Fruit fly (Drosophila melanogaster) whole organism, embryonic: ENCODE measurements around the gene Cyp12a5.

Source experiments
- ATbp ChIP-seq: fragments of 200-800 bp; sonication (Bioruptor generic); optimal IDR thresholded peaks from 2 replicates; lab custom pipeline; 2017; ENCODE audit warnings: missing biosample characterization, mild to moderate bottlenecking, missing genetic modification characterization, missing genetic modification reagents
- Antp ChIP-seq: fragments of 200-800 bp; sonication (Bioruptor generic); optimal IDR thresholded peaks from 3 replicates; lab custom pipeline; 2016; ENCODE audit warnings: missing biosample characterization, missing genetic modification characterization
- B-H1 ChIP-seq: fragments of 200-800 bp; sonication (Bioruptor generic); IDR thresholded peaks from 3 replicates; pipeline ENCODE4 v1.3.6; 2022; ENCODE audit warnings: missing biosample characterization, missing genetic modification characterization
- Bteb2 ChIP-seq: fragments of 200-800 bp; sonication (Bioruptor generic); optimal IDR thresholded peaks from 2 replicates; lab custom pipeline; 2016; ENCODE audit warnings: missing biosample characterization, missing genetic modification characterization
- CG10274 ChIP-seq: fragments of 200-800 bp; sonication (Bioruptor generic); optimal IDR thresholded peaks from 3 replicates; lab custom pipeline; 2017; ENCODE audit warnings: missing biosample characterization, mild to moderate bottlenecking, missing genetic modification characterization
- CG10366 ChIP-seq: fragments of 200-800 bp; sonication (Bioruptor generic); IDR thresholded peaks from 2 replicates; pipeline ENCODE4 v1.3.6; 2022; ENCODE audit warnings: missing biosample characterization, missing genetic modification characterization
- CG11398 ChIP-seq: fragments of 200-800 bp; sonication (Bioruptor generic); optimal IDR thresholded peaks from 2 replicates; lab custom pipeline; 2016; ENCODE audit warnings: missing biosample characterization, missing genetic modification characterization
- CG11695 ChIP-seq: fragments of 200-800 bp; sonication (Bioruptor generic); IDR thresholded peaks from 3 replicates; pipeline ENCODE4 v1.3.6; 2022; ENCODE audit warnings: missing biosample characterization, missing genetic modification characterization
- CG1233 ChIP-seq: fragments of 200-800 bp; sonication (Bioruptor generic); optimal IDR thresholded peaks from 4 replicates; lab custom pipeline; 2018; ENCODE audit warnings: missing biosample characterization, mild to moderate bottlenecking, missing genetic modification characterization
- CG13894 ChIP-seq: fragments of 200-800 bp; sonication (Bioruptor generic); optimal IDR thresholded peaks from 3 replicates; lab custom pipeline; 2018; ENCODE audit warnings: missing biosample characterization, mild to moderate bottlenecking, missing genetic modification characterization, moderate library complexity
- CG15601 ChIP-seq: fragments of 200-800 bp; sonication (Bioruptor generic); optimal IDR thresholded peaks from 3 replicates; lab custom pipeline; 2019; ENCODE audit warnings: missing biosample characterization, mild to moderate bottlenecking, missing genetic modification characterization, moderate library complexity
- CG17359 ChIP-seq: fragments of 200-800 bp; sonication (Bioruptor generic); optimal IDR thresholded peaks from 3 replicates; lab custom pipeline; 2018; ENCODE audit warnings: missing biosample characterization, mild to moderate bottlenecking, missing genetic modification characterization, moderate library complexity
- CG2129 ChIP-seq: fragments of 200-800 bp; sonication (Bioruptor generic); IDR thresholded peaks from 2 replicates; pipeline ENCODE4 v1.3.6; 2022; ENCODE audit warnings: missing biosample characterization, missing genetic modification characterization; ENCODE audit not compliant: partially characterized antibody
- CG3281 ChIP-seq: fragments of 200-800 bp; sonication (Bioruptor generic); optimal IDR thresholded peaks from 3 replicates; lab custom pipeline; 2017; ENCODE audit warnings: missing biosample characterization, mild to moderate bottlenecking, missing genetic modification characterization
- CG34224 ChIP-seq: fragments of 200-800 bp; sonication (Bioruptor generic); IDR thresholded peaks from 3 replicates; pipeline ENCODE4 v1.3.6; 2022; ENCODE audit warnings: missing biosample characterization, missing genetic modification characterization; ENCODE audit not compliant: partially characterized antibody
- CG3726 ChIP-seq: fragments of 200-800 bp; sonication (Bioruptor generic); IDR thresholded peaks from 3 replicates; pipeline ENCODE4, ENCODE4 v1.3.6; 2022; ENCODE audit warnings: missing biosample characterization, missing genetic modification characterization
- CG4820 ChIP-seq: fragments of 200-800 bp; sonication (Bioruptor generic); optimal IDR thresholded peaks from 3 replicates; lab custom pipeline; 2016; ENCODE audit warnings: missing biosample characterization, missing genetic modification characterization
- CG4854 ChIP-seq: fragments of 200-800 bp; sonication (Bioruptor generic); optimal IDR thresholded peaks from 2 replicates; lab custom pipeline; 2016; ENCODE audit warnings: missing biosample characterization, missing genetic modification characterization, inconsistent platforms
- Deaf1 ChIP-seq: fragments of 200-800 bp; optimal IDR thresholded peaks from 3 replicates; lab custom pipeline; 2019; ENCODE audit warnings: missing biosample characterization, mild to moderate bottlenecking, missing genetic modification characterization, moderate library complexity
- Doc3 ChIP-seq: fragments of 200-800 bp; sonication (Bioruptor generic); IDR thresholded peaks from 3 replicates; pipeline ENCODE4 v1.3.6; 2022; ENCODE audit warnings: missing biosample characterization, missing genetic modification characterization; ENCODE audit not compliant: partially characterized antibody
- Drgx ChIP-seq: fragments of 200-800 bp; sonication (Bioruptor generic); IDR thresholded peaks from 2 replicates; pipeline ENCODE4 v1.3.6; 2022; ENCODE audit warnings: missing biosample characterization, missing genetic modification characterization
- Gug ChIP-seq: fragments of 200-800 bp; sonication (Bioruptor generic); IDR thresholded peaks from 4 replicates; pipeline ENCODE4 v1.3.6; 2022; ENCODE audit warnings: missing biosample characterization, missing genetic modification characterization
- HLH4C ChIP-seq: fragments of 200-800 bp; sonication (Bioruptor generic); IDR thresholded peaks from 3 replicates; pipeline ENCODE4 v1.3.6; 2022; ENCODE audit warnings: missing biosample characterization, missing genetic modification characterization; ENCODE audit not compliant: partially characterized antibody
- HLH54F ChIP-seq: fragments of 200-800 bp; sonication (Bioruptor generic); optimal IDR thresholded peaks from 3 replicates; lab custom pipeline; 2016; ENCODE audit warnings: missing biosample characterization, missing genetic modification characterization
- Hey ChIP-seq: fragments of 200-800 bp; sonication (Bioruptor generic); optimal IDR thresholded peaks from 3 replicates; lab custom pipeline; 2018; ENCODE audit warnings: missing biosample characterization, mild to moderate bottlenecking, missing genetic modification characterization
- Lim3 ChIP-seq: fragments of 200-800 bp; sonication (Bioruptor generic); IDR thresholded peaks from 2 replicates; pipeline ENCODE4 v1.3.6; 2022; ENCODE audit warnings: missing biosample characterization, missing genetic modification characterization
- NFAT ChIP-seq: fragments of 200-800 bp; sonication (Bioruptor generic); IDR thresholded peaks from 2 replicates; pipeline ENCODE4 v1.3.6; 2022; ENCODE audit warnings: missing biosample characterization, missing genetic modification characterization
- Ptx1 ChIP-seq: fragments of 200-800 bp; sonication (Bioruptor generic); IDR thresholded peaks from 2 replicates; pipeline ENCODE4 v1.3.6; 2022; ENCODE audit warnings: missing biosample characterization, missing genetic modification characterization
- abd-A ChIP-seq: fragments of 200-800 bp; sonication (Bioruptor generic); optimal IDR thresholded peaks from 3 replicates; lab custom pipeline; 2019; ENCODE audit warnings: missing biosample characterization, mild to moderate bottlenecking, missing genetic modification characterization, moderate library complexity
- amos ChIP-seq: fragments of 200-800 bp; sonication (Bioruptor generic); IDR thresholded peaks from 2 replicates; pipeline ENCODE4 v1.3.6; 2022; ENCODE audit warnings: missing biosample characterization, missing genetic modification characterization; ENCODE audit not compliant: partially characterized antibody
- bcd ChIP-seq: fragments of 200-800 bp; sonication (Bioruptor generic); optimal IDR thresholded peaks from 2 replicates; lab custom pipeline; 2017; ENCODE audit warnings: missing biosample characterization, mild to moderate bottlenecking, missing genetic modification characterization
- bsh ChIP-seq, 2 experiments: fragments of 200-800 bp; sonication (Bioruptor generic); optimal IDR thresholded peaks; 2 replicates each; lab custom pipeline; 2017 to 2018; ENCODE audit warnings: mild to moderate bottlenecking in 2 of 2, missing biosample characterization in 2 of 2, missing genetic modification characterization in 2 of 2, moderate library complexity in 1 of 2
- cg ChIP-seq: fragments of 200-800 bp; sonication (Bioruptor generic); optimal IDR thresholded peaks from 3 replicates; lab custom pipeline; 2019; ENCODE audit warnings: missing biosample characterization, mild to moderate bottlenecking, missing genetic modification characterization, moderate library complexity
- chinmo ChIP-seq: fragments of 200-800 bp; sonication (Bioruptor generic); IDR thresholded peaks from 4 replicates; pipeline ENCODE4 v1.3.6; 2022; ENCODE audit warnings: missing biosample characterization, missing genetic modification characterization; ENCODE audit not compliant: partially characterized antibody
- crol ChIP-seq: fragments of 200-800 bp; sonication (Bioruptor generic); IDR thresholded peaks from 2 replicates; pipeline ENCODE4 v1.3.6; 2022; ENCODE audit warnings: missing biosample characterization, missing genetic modification characterization
- crp ChIP-seq, 2 experiments: fragments of 200-800 bp; sonication (Bioruptor generic); optimal IDR thresholded peaks; 2 replicates in 1 of 2; 3 replicates in 1 of 2; lab custom pipeline; 2017; ENCODE audit warnings: missing biosample characterization in 2 of 2, missing genetic modification characterization in 2 of 2, mild to moderate bottlenecking in 1 of 2, moderate library complexity in 1 of 2
- da ChIP-seq: fragments of 200-800 bp; sonication (Bioruptor generic); optimal IDR thresholded peaks from 2 replicates; lab custom pipeline; 2016; ENCODE audit warnings: missing biosample characterization, missing genetic modification characterization
- emc ChIP-seq: fragments of 200-800 bp; sonication (Bioruptor generic); optimal IDR thresholded peaks from 2 replicates; lab custom pipeline; 2016; ENCODE audit warnings: missing biosample characterization, missing genetic modification characterization
- grn ChIP-seq: fragments of 200-800 bp; sonication (Bioruptor generic); optimal IDR thresholded peaks from 3 replicates; lab custom pipeline; 2017; ENCODE audit warnings: missing biosample characterization, missing genetic modification characterization
- gro ChIP-seq: fragments of 200-800 bp; sonication (Bioruptor generic); optimal IDR thresholded peaks from 2 replicates; lab custom pipeline; 2016; ENCODE audit warnings: missing biosample characterization, missing genetic modification characterization
- her ChIP-seq: fragments of 200-800 bp; sonication (Bioruptor generic); optimal IDR thresholded peaks from 2 replicates; lab custom pipeline; 2016; ENCODE audit warnings: missing biosample characterization, missing genetic modification characterization
- lab ChIP-seq: fragments of 200-800 bp; sonication (Bioruptor generic); optimal IDR thresholded peaks from 3 replicates; lab custom pipeline; 2017; ENCODE audit warnings: missing biosample characterization, missing genetic modification characterization, mild to moderate bottlenecking, moderate library complexity, missing genetic modification reagents
- nmo ChIP-seq: fragments of 200-800 bp; sonication (Bioruptor generic); optimal IDR thresholded peaks from 2 replicates; lab custom pipeline; 2018; ENCODE audit warnings: missing biosample characterization, mild to moderate bottlenecking, missing genetic modification characterization, moderate library complexity
- org-1 ChIP-seq: fragments of 200-800 bp; sonication (Bioruptor generic); optimal IDR thresholded peaks from 2 replicates; lab custom pipeline; 2017; ENCODE audit warnings: missing biosample characterization, missing genetic modification characterization
- peb ChIP-seq: fragments of 200-800 bp; sonication (Bioruptor generic); IDR thresholded peaks from 2 replicates; pipeline ENCODE4 v1.3.6; 2022; ENCODE audit warnings: missing biosample characterization, missing genetic modification characterization
- pum ChIP-seq: fragments of 200-800 bp; sonication (Bioruptor generic); optimal IDR thresholded peaks from 2 replicates; lab custom pipeline; 2016; ENCODE audit warnings: missing biosample characterization, missing genetic modification characterization
- sima ChIP-seq: fragments of 200-800 bp; sonication (Bioruptor generic); optimal IDR thresholded peaks from 2 replicates; lab custom pipeline; 2016; ENCODE audit warnings: missing biosample characterization, missing genetic modification characterization
- toy ChIP-seq: fragments of 200-800 bp; sonication (Bioruptor generic); IDR thresholded peaks from 2 replicates; pipeline ENCODE4 v1.3.6; 2022; ENCODE audit warnings: missing biosample characterization, missing genetic modification characterization
- trem ChIP-seq: fragments of 200-800 bp; optimal IDR thresholded peaks from 3 replicates; lab custom pipeline; 2019; ENCODE audit warnings: missing biosample characterization, mild to moderate bottlenecking, missing genetic modification characterization, moderate library complexity

Gene Cyp12a5

DNA sequence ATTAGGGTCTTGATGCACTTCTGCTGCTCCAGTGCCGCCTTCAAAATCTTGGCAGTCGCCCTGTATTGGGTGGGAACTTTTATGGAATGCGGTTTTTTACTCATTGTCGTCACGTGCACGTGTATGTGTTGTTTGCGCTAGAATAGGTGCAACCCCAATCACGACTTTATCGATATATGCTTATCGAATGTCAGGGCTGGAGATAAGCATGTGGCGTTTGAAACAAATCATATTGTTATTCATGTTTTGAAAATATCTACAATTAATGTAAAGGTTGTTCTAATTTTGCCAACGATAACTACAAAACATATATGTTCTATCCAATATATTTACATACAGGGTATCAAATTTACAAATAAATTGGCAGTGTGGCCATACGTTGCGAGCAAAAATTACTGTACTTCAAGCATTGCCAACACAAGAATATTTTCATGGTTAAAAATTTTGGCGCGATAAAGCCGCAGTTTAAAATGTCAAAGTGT is 29.7 kb downstream of the Cyp12a5 start, which contains the start of the genes CG42359 and Nsun5 (continued):
- TF ChIP-seq Ptx1 (GFP tag; lab: Robert Waterston, UW), result peak; percentile 92
- peak; percentile 87 for TF ChIP-seq CG15601 (tag; lab: Kevin White, UChicago)
- TF ChIP-seq CG11695 (GFP tag; lab: Robert Waterston, UW), result peak; percentile 83
- peak; percentile 90 for TF ChIP-seq CG2129
- peak; percentile 72 for TF ChIP-seq Hey (tag; lab: Kevin White, UChicago)
- peak; percentile 93 for TF ChIP-seq lab (GFP tag; lab: Kevin White, UChicago)
- TF ChIP-seq cg, result peak; percentile 85
- TF ChIP-seq Lim3 (GFP tag; lab: Robert Waterston, UW), result no peak
- TF ChIP-seq da (GFP tag; lab: Kevin White, UChicago), result peak; percentile 81
- TF ChIP-seq CG10366, result peak; percentile 91
- TF ChIP-seq CG10274 (GFP tag; lab: Kevin White, UChicago), result peak; percentile 63
- peak; percentile 92 for TF ChIP-seq Bteb2 (GFP tag; lab: Kevin White, UChicago)
- TF ChIP-seq HLH54F (GFP tag; lab: Kevin White, UChicago), result peak; percentile 94
- no peak for TF ChIP-seq crol (GFP tag; lab: Robert Waterston, UW)
- peak in 1 of 2 experiments; percentile 59 for TF ChIP-seq crp (GFP tag; optimal IDR thresholded peaks at IDR 0.05; lab: Kevin White, UChicago)
- peak; percentile 86 for TF ChIP-seq CG11398 (GFP tag; lab: Kevin White, UChicago)
- TF ChIP-seq CG34224 (GFP tag; lab: Robert Waterston, UW), result peak; percentile 93
- peak; percentile 64 for TF ChIP-seq ATbp (GFP tag; lab: Kevin White, UChicago)
- TF ChIP-seq peb, result peak; percentile 71; the same call in 1 of the 2 replicates
- no peak for TF ChIP-seq abd-A (tag; lab: Kevin White, UChicago)
- peak; percentile 76 for TF ChIP-seq Drgx (GFP tag; lab: Robert Waterston, UW)
- TF ChIP-seq sima (GFP tag; lab: Kevin White, UChicago), result peak; percentile 62
- TF ChIP-seq bcd, result peak; percentile 87
- peak; percentile 82 for TF ChIP-seq CG3726 (GFP tag; lab: Robert Waterston, UW)
- TF ChIP-seq HLH4C (GFP tag; lab: Robert Waterston, UW), result peak; percentile 86
- peak; percentile 91 for TF ChIP-seq NFAT (GFP tag; lab: Robert Waterston, UW)
- TF ChIP-seq toy (GFP tag; lab: Robert Waterston, UW), result peak; percentile 48; the same call in 1 of the 2 replicates
- TF ChIP-seq Gug (GFP tag; lab: Robert Waterston, UW), result peak; percentile 89
- peak; percentile 94 for TF ChIP-seq Doc3 (GFP tag; lab: Robert Waterston, UW)
- peak in 1 of 2 experiments; percentile 90 for TF ChIP-seq bsh (GFP tag; optimal IDR thresholded peaks at IDR 0.05; lab: Kevin White, UChicago)
- peak; percentile 81 for TF ChIP-seq CG1233 (GFP tag; lab: Kevin White, UChicago)
- TF ChIP-seq trem (tag; lab: Kevin White, UChicago), result peak; percentile 95
- peak; percentile 90 for TF ChIP-seq amos (GFP tag; lab: Robert Waterston, UW)
- peak; percentile 84 for TF ChIP-seq CG4854 (GFP tag; lab: Kevin White, UChicago)
- peak; percentile 90 for TF ChIP-seq pum (GFP tag; lab: Kevin White, UChicago)
- peak; percentile 87 for TF ChIP-seq CG13894 (tag; lab: Kevin White, UChicago)
- peak; percentile 85 for TF ChIP-seq B-H1
- peak; percentile 67 for TF ChIP-seq org-1 (GFP tag; lab: Kevin White, UChicago)
- TF ChIP-seq CG4820 (GFP tag; lab: Kevin White, UChicago), result peak; percentile 83
- TF ChIP-seq Antp (GFP tag; lab: Kevin White, UChicago), result peak; percentile 93
- TF ChIP-seq chinmo (GFP tag; lab: Robert Waterston, UW), result peak; percentile 87; the same call in 3 of the 4 replicates
- TF ChIP-seq gro (GFP tag; lab: Kevin White, UChicago), result peak; percentile 92
- peak; percentile 90 for TF ChIP-seq CG17359 (tag; lab: Kevin White, UChicago)
- TF ChIP-seq emc (GFP tag; lab: Kevin White, UChicago), result peak; percentile 84
- TF ChIP-seq grn (GFP tag; lab: Kevin White, UChicago), result peak; percentile 46
- TF ChIP-seq nmo (GFP tag; lab: Kevin White, UChicago), result peak; percentile 92
- peak; percentile 62 for TF ChIP-seq Deaf1 (tag; lab: Kevin White, UChicago)
- TF ChIP-seq her (GFP tag; lab: Kevin White, UChicago), result peak; percentile 89
- peak; percentile 84 for TF ChIP-seq CG3281 (GFP tag; lab: Kevin White, UChicago)
